Worm (Caenorhabditis elegans): ENCODE measurements around the gene haao-1.

The haao-1 gene

DNA sequence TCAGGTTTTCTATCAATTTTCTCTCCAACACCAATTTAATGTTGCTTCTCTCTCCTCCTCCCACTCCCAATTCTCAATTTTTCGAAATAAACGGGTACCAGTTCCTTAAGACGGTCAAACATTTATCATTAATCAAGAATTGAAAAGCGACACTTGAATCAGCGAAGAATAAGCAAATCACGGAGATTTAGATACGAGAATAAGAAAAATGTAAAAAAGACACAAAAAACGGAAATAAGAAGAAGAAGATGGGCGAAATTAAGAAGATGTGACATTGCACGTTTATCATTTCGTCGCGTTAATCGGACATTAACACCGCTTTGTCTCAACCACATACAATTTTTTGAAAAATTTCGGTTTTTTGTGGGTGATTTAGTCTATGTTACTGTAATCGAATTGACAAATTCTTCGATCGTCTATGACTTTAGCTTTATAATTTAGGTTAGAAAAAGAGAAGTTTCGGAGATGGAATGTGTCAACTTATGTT, at the start of gene haao-1:
Gene haao-1, plus strand, starts transcription at position 437 of the 487 bp plus-strand sequence.
- TF ChIP-seq grh-1 (GFP tag; IDR thresholded peaks at IDR 0.05) (no peak), elt-3 (tag; optimal IDR thresholded peaks at IDR 0.05) (peak in 1 of 6 experiments; percentile 57), ztf-11 (tag; optimal IDR thresholded peaks at IDR 0.05) (no peak), lin-13 (GFP tag; optimal IDR thresholded peaks at IDR 0.05) (no peak), nhr-237 (tag; optimal IDR thresholded peaks at IDR 0.05) (no peak), pqm-1 (tag; optimal IDR thresholded peaks at IDR 0.05) (no peak), swsn-7 (tag; optimal IDR thresholded peaks at IDR 0.05) (no peak), nhr-47 (tag; optimal IDR thresholded peaks at IDR 0.05) (no peak), zag-1 (tag; optimal IDR thresholded peaks at IDR 0.05) (no peak), lin-39 (tag; optimal IDR thresholded peaks at IDR 0.05) (no peak), egl-13 (tag; optimal IDR thresholded peaks at IDR 0.05) (no peak), hlh-4 (tag; optimal IDR thresholded peaks at IDR 0.05) (no peak), nhr-28 (tag; optimal IDR thresholded peaks at IDR 0.05) (no peak), dsc-1 (tag; optimal IDR thresholded peaks at IDR 0.05) (no peak), snu-23 (GFP tag; optimal IDR thresholded peaks at IDR 0.05) (no peak), aha-1 (tag; optimal IDR thresholded peaks at IDR 0.05) (no peak), lin-14 (GFP tag; optimal IDR thresholded peaks at IDR 0.05) (peak; percentile 57), blmp-1 (tag; optimal IDR thresholded peaks at IDR 0.05) (peak; percentile 69), unc-130 (tag; optimal IDR thresholded peaks at IDR 0.05) (no peak), nhr-77 (tag; optimal IDR thresholded peaks at IDR 0.05) (no peak), ets-5 (GFP tag; IDR thresholded peaks at IDR 0.05) (no peak), dpl-1 (GFP tag; optimal IDR thresholded peaks at IDR 0.05) (no peak), efl-3 (GFP tag; optimal IDR thresholded peaks at IDR 0.05) (no peak), mab-9 (GFP tag; IDR thresholded peaks at IDR 0.05) (no peak), nhr-11 (tag; optimal IDR thresholded peaks at IDR 0.05) (no peak), ceh-82 (tag; optimal IDR thresholded peaks at IDR 0.05) (no peak), sup-37 (GFP tag; optimal IDR thresholded peaks at IDR 0.05) (no peak), xbp-1 (tag; optimal IDR thresholded peaks at IDR 0.05) (no peak), aly-2 (tag; optimal IDR thresholded peaks at IDR 0.05) (no peak), rnt-1 (tag; optimal IDR thresholded peaks at IDR 0.05) (no peak), ama-1 (optimal IDR thresholded peaks at IDR 0.05) (no peak), nhr-12 (tag; optimal IDR thresholded peaks at IDR 0.05) (no peak), tlp-1 (tag; optimal IDR thresholded peaks at IDR 0.05) (no peak), zip-4 (GFP tag; optimal IDR thresholded peaks at IDR 0.05) (no peak), sox-4 (tag; optimal IDR thresholded peaks at IDR 0.05) (no peak), elt-2 (tag; optimal IDR thresholded peaks at IDR 0.05) (no peak), sptf-1 (tag; optimal IDR thresholded peaks at IDR 0.05) (no peak), snpc-4 (tag; optimal IDR thresholded peaks at IDR 0.05) (no peak), nhr-90 (tag; optimal IDR thresholded peaks at IDR 0.05; ENCODE audit: poor library complexity) (no peak), lsy-2 (tag; optimal IDR thresholded peaks at IDR 0.05) (no peak), nhr-20 (tag; optimal IDR thresholded peaks at IDR 0.05) (peak; percentile 20), lin-15B (tag; optimal IDR thresholded peaks at IDR 0.05) (no peak), tbx-2 (tag; optimal IDR thresholded peaks at IDR 0.05) (peak; percentile 23), ces-1 (GFP tag; optimal IDR thresholded peaks at IDR 0.05) (no peak), unc-62 (GFP tag; optimal IDR thresholded peaks at IDR 0.05) (no peak), mep-1 (tag; optimal IDR thresholded peaks at IDR 0.05) (peak; percentile 30), irx-1 (tag; optimal IDR thresholded peaks at IDR 0.05) (no peak), unc-98 (GFP tag; IDR thresholded peaks at IDR 0.05) (no peak), fkh-4 (tag; optimal IDR thresholded peaks at IDR 0.05; ENCODE audit: borderline replicate concordance) (no peak), nhr-76 (tag; optimal IDR thresholded peaks at IDR 0.05) (no peak), Y116A8C.19 (tag; optimal IDR thresholded peaks at IDR 0.05; ENCODE audit: borderline replicate concordance) (no peak), jun-1 (tag; optimal IDR thresholded peaks at IDR 0.05) (no peak), ceh-90 (tag; optimal IDR thresholded peaks at IDR 0.05) (no peak), skn-1 (tag; optimal IDR thresholded peaks at IDR 0.05) (no peak), C16A3.4 (tag; optimal IDR thresholded peaks at IDR 0.05) (no peak)

All from whole organism, L1 larva.